Worm (Caenorhabditis elegans) whole organism, mixed stage, embryonic: ENCODE data around the gene ptp-2.
"Not testable (repeated sequence)": the region's sequence is repeated elsewhere in the genome, so short reads cannot be mapped to it uniquely, and the experiment has no call there.

Experiments used
- blmp-1 ChIP-seq: fragments of 150-350 bp; optimal IDR thresholded peaks from 2 replicates; lab custom pipeline; 2014; ENCODE audit warnings: missing biosample characterization, missing genetic modification characterization
- ceh-39 ChIP-seq: fragments of 150-350 bp; optimal IDR thresholded peaks from 2 replicates; lab custom pipeline; 2014; ENCODE audit warnings: missing biosample characterization, missing genetic modification characterization
- ceh-43 ChIP-seq: fragments of 200-800 bp; sonication (Bioruptor generic); optimal IDR thresholded peaks from 2 replicates; lab custom pipeline; 2018; ENCODE audit warnings: mild to moderate bottlenecking, missing genetic modification characterization, moderate library complexity, missing compliant biosample characterization
- ceh-83 ChIP-seq: fragments of 200-800 bp; sonication (Bioruptor generic); optimal IDR thresholded peaks from 2 replicates; lab custom pipeline; 2018; ENCODE audit warnings: mild to moderate bottlenecking, missing genetic modification characterization, missing compliant biosample characterization
- ces-1 ChIP-seq: fragments of 150-350 bp; optimal IDR thresholded peaks from 2 replicates; lab custom pipeline; 2014; ENCODE audit warnings: missing biosample characterization, missing genetic modification reagents, missing genetic modification characterization
- cnd-1 ChIP-seq: fragments of 200-800 bp; sonication (Bioruptor generic); optimal IDR thresholded peaks from 2 replicates; lab custom pipeline; 2018; ENCODE audit warnings: mild to moderate bottlenecking, missing genetic modification characterization, missing compliant biosample characterization
- elt-1 ChIP-seq: sonication (generic microtip); optimal IDR thresholded peaks from 2 replicates; lab custom pipeline; 2017; ENCODE audit warnings: missing genetic modification characterization, mild to moderate bottlenecking, missing compliant biosample characterization, antibody characterized with exemption, moderate library complexity, borderline replicate concordance; ENCODE audit not compliant: insufficient read depth
- elt-3 ChIP-seq: fragments of 150-350 bp; optimal IDR thresholded peaks from 2 replicates; lab custom pipeline; 2014; ENCODE audit warnings: missing biosample characterization, missing genetic modification characterization
- flh-1 ChIP-seq: fragments of 200-800 bp; sonication (Bioruptor generic); optimal IDR thresholded peaks from 2 replicates; lab custom pipeline; 2018; ENCODE audit warnings: mild to moderate bottlenecking, missing genetic modification characterization, moderate library complexity, missing compliant biosample characterization
- hlh-1 ChIP-seq: fragments of 150-350 bp; optimal IDR thresholded peaks from 2 replicates; lab custom pipeline; 2014; ENCODE audit warnings: missing biosample characterization, missing genetic modification reagents, missing genetic modification characterization
- lin-13 ChIP-seq: fragments of 150-350 bp; optimal IDR thresholded peaks from 2 replicates; lab custom pipeline; 2014; ENCODE audit warnings: missing biosample characterization, missing genetic modification characterization
- lin-32 ChIP-seq: fragments of 200-800 bp; sonication (Bioruptor generic); optimal IDR thresholded peaks from 2 replicates; lab custom pipeline; 2018; ENCODE audit warnings: mild to moderate bottlenecking, missing genetic modification characterization, missing compliant biosample characterization
- lsy-2 ChIP-seq: fragments of 150-350 bp; optimal IDR thresholded peaks from 2 replicates; lab custom pipeline; 2014; ENCODE audit warnings: missing biosample characterization, missing genetic modification characterization
- mab-5 ChIP-seq: fragments of 150-350 bp; optimal IDR thresholded peaks from 2 replicates; lab custom pipeline; 2014; ENCODE audit warnings: missing biosample characterization, missing genetic modification characterization
- mep-1 ChIP-seq: fragments of 150-350 bp; optimal IDR thresholded peaks from 2 replicates; lab custom pipeline; 2017; ENCODE audit warnings: missing biosample characterization, missing genetic modification reagents, missing genetic modification characterization, inconsistent platforms
- mls-2 ChIP-seq: sonication (generic microtip); optimal IDR thresholded peaks from 2 replicates; lab custom pipeline; 2016; ENCODE audit warnings: mild to moderate bottlenecking, missing genetic modification characterization, moderate library complexity, missing compliant biosample characterization
- nhr-12 ChIP-seq: fragments of 150-350 bp; optimal IDR thresholded peaks from 2 replicates; lab custom pipeline; 2014; ENCODE audit warnings: missing biosample characterization, missing genetic modification characterization
- nhr-2 ChIP-seq: fragments of 150-350 bp; optimal IDR thresholded peaks from 2 replicates; lab custom pipeline; 2014; ENCODE audit warnings: missing biosample characterization, missing genetic modification characterization
- nhr-237 ChIP-seq: fragments of 150-350 bp; optimal IDR thresholded peaks from 2 replicates; lab custom pipeline; 2014; ENCODE audit warnings: missing biosample characterization, missing genetic modification characterization
- nhr-28 ChIP-seq: fragments of 150-350 bp; optimal IDR thresholded peaks from 2 replicates; lab custom pipeline; 2014; ENCODE audit warnings: missing biosample characterization, missing genetic modification characterization
- nhr-76 ChIP-seq: sonication (generic microtip); optimal IDR thresholded peaks from 2 replicates; lab custom pipeline; 2017; ENCODE audit warnings: missing biosample characterization, missing genetic modification characterization
- sem-2 ChIP-seq: fragments of 200-800 bp; sonication (Bioruptor generic); optimal IDR thresholded peaks from 2 replicates; lab custom pipeline; 2018; ENCODE audit warnings: mild to moderate bottlenecking, missing genetic modification characterization, missing compliant biosample characterization
- snpc-4 ChIP-seq: fragments of 150-350 bp; optimal IDR thresholded peaks from 2 replicates; lab custom pipeline; 2014; ENCODE audit warnings: missing biosample characterization, missing genetic modification characterization
- sptf-1 ChIP-seq: sonication (generic microtip); optimal IDR thresholded peaks from 2 replicates; lab custom pipeline; 2017; ENCODE audit warnings: mild to moderate bottlenecking, missing genetic modification characterization, moderate library complexity, missing compliant biosample characterization
- tbx-8 ChIP-seq: fragments of 200-800 bp; sonication (Bioruptor generic); optimal IDR thresholded peaks from 2 replicates; lab custom pipeline; 2018; ENCODE audit warnings: mild to moderate bottlenecking, missing genetic modification characterization, moderate library complexity, missing compliant biosample characterization
- unc-120 ChIP-seq: sonication (generic microtip); optimal IDR thresholded peaks from 2 replicates; lab custom pipeline; 2017; ENCODE audit warnings: missing genetic modification characterization, missing compliant biosample characterization; ENCODE audit not compliant: poor library complexity, severe bottlenecking
- unc-39 ChIP-seq: fragments of 150-350 bp; optimal IDR thresholded peaks from 2 replicates; lab custom pipeline; 2014; ENCODE audit warnings: missing biosample characterization, missing genetic modification characterization
- unc-62 ChIP-seq: fragments of 150-350 bp; optimal IDR thresholded peaks from 2 replicates; lab custom pipeline; 2014; ENCODE audit warnings: missing biosample characterization, missing genetic modification reagents, missing genetic modification characterization
- zip-8 ChIP-seq: fragments of 150-350 bp; optimal IDR thresholded peaks from 2 replicates; lab custom pipeline; 2014; ENCODE audit warnings: missing biosample characterization, missing genetic modification characterization
- ztf-11 ChIP-seq: fragments of 150-350 bp; optimal IDR thresholded peaks from 2 replicates; lab custom pipeline; 2014; ENCODE audit warnings: missing biosample characterization, missing genetic modification characterization

Gene ptp-2

DNA sequence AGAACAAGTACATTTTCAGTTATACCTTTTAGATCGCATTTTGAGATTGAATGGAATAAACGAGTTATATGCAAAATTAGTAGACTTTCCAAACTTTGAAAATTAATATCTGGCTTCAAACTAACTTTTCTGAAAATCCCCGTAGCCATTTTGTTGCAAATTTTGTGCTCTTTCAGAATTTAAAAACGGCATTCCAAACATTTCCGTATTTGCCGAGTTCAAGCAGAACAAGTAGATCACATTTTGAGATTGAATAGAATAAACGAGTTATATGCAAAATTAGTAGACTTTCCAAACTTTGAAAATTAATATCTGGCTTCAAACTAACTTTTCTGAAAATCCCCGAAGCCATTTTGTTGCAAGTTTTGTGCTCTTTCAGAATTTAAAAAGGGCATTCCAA, 41.9 kb upstream of the ptp-2 start, which contains the start of gene F55C12.2:
TSS of gene F55C12.2 (plus strand) at position 301 of the 400 bp plus-strand sequence.
- TF ChIP-seq cnd-1 (tag; lab: Kevin White, UChicago); ztf-11; sptf-1: not testable (repeated sequence)

DNA sequence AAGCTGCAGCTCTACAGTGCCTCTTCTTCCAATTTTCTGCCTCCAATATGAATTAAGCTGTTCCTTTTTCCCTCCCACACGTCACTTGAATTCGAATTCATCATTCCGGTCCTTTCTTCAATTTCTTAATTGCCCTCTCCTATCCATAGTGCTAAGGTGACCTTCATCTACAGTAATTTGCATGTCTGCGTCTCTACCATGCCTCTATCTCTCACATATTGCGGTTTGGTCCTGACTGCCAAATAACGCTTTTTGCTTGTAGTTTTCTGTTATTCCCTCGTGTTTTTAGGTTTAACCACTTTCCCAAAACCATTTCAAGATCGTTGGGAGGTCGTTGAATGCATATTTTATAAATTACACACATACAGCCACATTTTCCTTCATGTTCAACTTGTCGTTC, 37.8 kb upstream of the ptp-2 start:
- no peak for TF ChIP-seq lsy-2 (tag; lab: Kevin White, UChicago)
- TF ChIP-seq mls-2 (tag; lab: Kevin White, UChicago) = peak; percentile 23
- no peak for TF ChIP-seq ztf-11
- TF ChIP-seq, all 35 proteins: peak for 1

DNA sequence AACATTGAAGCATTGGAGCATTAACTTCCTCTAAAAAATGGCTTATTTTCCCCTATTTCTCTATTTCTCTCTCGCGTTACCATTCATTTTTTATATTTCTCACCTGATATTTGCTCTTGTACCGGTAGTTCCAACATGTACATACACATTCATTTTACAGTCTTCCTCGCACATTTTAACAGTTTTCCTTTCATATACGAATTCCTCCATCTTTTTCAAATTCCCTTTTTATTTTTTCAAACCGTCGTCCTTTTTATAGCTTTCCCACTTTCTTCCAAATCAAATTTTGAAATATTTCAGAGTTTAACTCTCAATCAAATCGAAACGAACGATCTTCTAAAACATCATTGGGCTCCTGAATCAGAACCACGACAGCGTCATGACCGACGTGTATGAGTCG, 34.2 kb upstream of the ptp-2 start, which contains the start of gene rfip-1:
TSS of gene rfip-1 (plus strand) at position 301 of the 400 bp plus-strand sequence.
- no peak for TF ChIP-seq cnd-1 (tag; lab: Kevin White, UChicago)
- no peak for TF ChIP-seq zip-8 (tag; lab: Kevin White, UChicago)
- TF ChIP-seq nhr-237 (tag; lab: Kevin White, UChicago) = no peak
- no peak for TF ChIP-seq sem-2
- TF ChIP-seq mls-2 (tag; lab: Kevin White, UChicago) = no peak
- TF ChIP-seq flh-1 = no peak
- no peak for TF ChIP-seq nhr-12 (tag; lab: Kevin White, UChicago)
- no peak for TF ChIP-seq ces-1 (GFP tag; lab: Kevin White, UChicago)
- TF ChIP-seq nhr-2 (tag; lab: Kevin White, UChicago) = no peak
- no peak for TF ChIP-seq mep-1 (tag; lab: Kevin White, UChicago)
- TF ChIP-seq lin-13 (tag; lab: Kevin White, UChicago) = no peak
- no peak for TF ChIP-seq ceh-39 (tag; lab: Kevin White, UChicago)
- no peak for TF ChIP-seq ceh-43
- TF ChIP-seq lin-32 (GFP tag; lab: Kevin White, UChicago) = no peak
- no peak for TF ChIP-seq nhr-28 (tag; lab: Kevin White, UChicago)
- TF ChIP-seq sptf-1 = no peak

DNA sequence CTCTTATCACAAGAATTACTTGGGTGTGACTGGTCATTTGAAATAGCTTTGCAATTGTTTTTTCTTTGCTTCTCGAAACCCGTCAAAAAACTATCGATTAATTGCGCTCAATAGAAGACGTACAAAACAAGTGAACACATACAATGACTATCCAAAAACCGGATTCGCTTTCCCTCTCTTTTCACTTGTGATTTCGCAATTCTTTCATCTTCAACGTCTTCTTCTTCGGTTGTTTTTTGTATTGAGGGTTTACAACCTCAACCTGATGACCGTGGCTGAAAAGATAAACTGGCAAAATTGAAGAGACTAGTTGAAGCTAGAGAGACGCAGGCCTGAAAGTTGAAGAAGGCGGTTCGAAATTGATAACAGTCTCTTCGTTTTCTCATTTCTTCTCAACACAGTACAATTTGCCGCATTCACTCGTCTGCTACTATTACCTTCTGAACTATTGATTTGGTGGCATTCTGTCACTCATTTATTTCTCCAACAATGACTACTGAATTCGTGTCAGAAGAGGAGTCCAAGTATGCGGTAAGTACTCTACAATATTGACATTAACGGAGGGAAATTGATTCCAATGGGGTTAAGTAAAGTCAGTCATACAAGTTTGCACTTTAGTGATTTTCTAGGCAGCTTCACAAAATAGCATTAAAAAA, 32.4 kb upstream of the ptp-2 start:
- TF ChIP-seq unc-120 (tag; lab: Kevin White, UChicago) (no peak), nhr-237 (tag; lab: Kevin White, UChicago) (peak; percentile 30)

DNA sequence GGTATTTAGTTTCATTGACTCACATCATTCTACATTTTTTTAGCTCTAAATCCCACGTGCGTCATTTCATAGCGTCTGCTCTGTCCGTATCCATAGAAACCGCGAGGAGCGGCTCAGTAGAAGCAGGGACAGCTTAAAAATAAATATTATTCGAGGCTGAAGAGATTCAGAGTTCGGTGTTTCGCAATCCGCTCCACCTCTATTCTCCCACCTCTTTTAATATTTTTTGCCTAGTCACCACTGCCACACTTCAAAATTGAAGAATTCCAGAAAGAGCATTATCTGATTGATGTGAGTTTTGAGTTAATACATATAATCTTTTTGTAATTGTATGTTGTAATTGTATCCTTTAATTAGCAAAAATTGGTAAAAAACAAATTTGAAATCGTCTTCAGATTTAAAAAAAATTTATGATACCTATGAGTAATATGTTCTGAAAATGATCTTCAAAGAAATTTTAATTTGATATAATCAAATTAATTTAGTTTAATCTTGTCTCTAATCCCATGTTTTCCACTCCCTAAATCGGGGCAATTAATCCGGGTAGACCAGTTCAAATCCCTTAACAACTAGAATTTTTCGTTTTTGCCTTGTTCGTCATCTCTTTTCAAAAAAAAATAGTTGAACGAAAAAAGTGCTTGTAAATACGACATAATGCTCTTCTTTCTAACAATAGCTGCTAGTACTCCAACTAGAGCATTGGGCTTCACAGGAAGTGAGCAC, 28.9 kb upstream of the ptp-2 start:
- no peak for TF ChIP-seq cnd-1 (tag; lab: Kevin White, UChicago)
- no peak for TF ChIP-seq mep-1 (tag; lab: Kevin White, UChicago)
- no peak for TF ChIP-seq ceh-43
- TF ChIP-seq unc-120 (tag; lab: Kevin White, UChicago) = no peak
- no peak for TF ChIP-seq mab-5 (tag; lab: Kevin White, UChicago)
- no peak for TF ChIP-seq snpc-4 (tag; lab: Kevin White, UChicago)
- TF ChIP-seq, all 35 proteins: peak for 0

DNA sequence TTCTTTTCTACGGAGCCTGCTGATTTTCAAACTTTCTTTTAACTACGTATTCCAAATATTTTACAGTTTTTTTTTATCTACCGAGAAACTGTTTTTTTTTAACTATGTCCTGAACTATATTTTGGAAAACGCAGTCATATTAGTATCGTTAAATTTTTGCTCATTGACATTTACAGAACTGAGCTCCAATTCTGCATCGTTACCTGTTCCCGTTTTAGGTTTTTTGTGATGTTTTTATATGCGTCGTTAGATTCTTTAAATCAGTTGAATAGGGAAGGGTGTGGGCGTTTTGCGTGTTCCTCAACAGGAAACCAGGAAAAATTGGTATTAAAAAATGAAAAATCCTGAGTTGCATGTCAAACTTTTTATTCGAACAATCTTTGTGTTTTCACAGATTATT, 25.6 kb upstream of the ptp-2 start:
- TF ChIP-seq zip-8 (tag; lab: Kevin White, UChicago) = no peak
- TF ChIP-seq cnd-1 (tag; lab: Kevin White, UChicago) = no peak
- TF ChIP-seq ceh-43 = no peak
- TF ChIP-seq blmp-1 = no peak
- no peak for TF ChIP-seq hlh-1 (tag; lab: Kevin White, UChicago)
- no peak for TF ChIP-seq ceh-83 (GFP tag; lab: Kevin White, UChicago)
- TF ChIP-seq mls-2 (tag; lab: Kevin White, UChicago) = no peak
- no peak for TF ChIP-seq unc-39 (tag; lab: Kevin White, UChicago)
- no peak for TF ChIP-seq elt-3 (tag; lab: Kevin White, UChicago)
- TF ChIP-seq nhr-76 = no peak
- TF ChIP-seq lin-32 (GFP tag; lab: Kevin White, UChicago) = no peak
- TF ChIP-seq unc-62 = no peak
- TF ChIP-seq ceh-39 (tag; lab: Kevin White, UChicago) = no peak
- no peak for TF ChIP-seq elt-1 (tag; lab: Kevin White, UChicago)
- no peak for TF ChIP-seq mab-5 (tag; lab: Kevin White, UChicago)
- no peak for TF ChIP-seq tbx-8 (GFP tag; lab: Kevin White, UChicago)
- TF ChIP-seq lsy-2 (tag; lab: Kevin White, UChicago) = no peak
- TF ChIP-seq sptf-1 = no peak
- TF ChIP-seq nhr-237 (tag; lab: Kevin White, UChicago) = no peak
- no peak for TF ChIP-seq snpc-4 (tag; lab: Kevin White, UChicago)
